Worm (Caenorhabditis elegans): Measurements from ENCODE around the gene T23B5.6.
"Not testable (repeated sequence)": the region's sequence is repeated elsewhere in the genome, so short reads cannot be mapped to it uniquely, and the experiment has no call there.

- TF ChIP-seq F13H6.1 (tag; optimal IDR thresholded peaks at IDR 0.05); mec-3 (tag; optimal IDR thresholded peaks at IDR 0.05; ENCODE audit: borderline replicate concordance); pat-9 (tag; optimal IDR thresholded peaks at IDR 0.05); nhr-232 (tag; optimal IDR thresholded peaks at IDR 0.05): not testable (repeated sequence)
Measured at ce11 chrIV:12639311-12639710, 37.7 kb downstream of the T23B5.6 start, which contains the start of gene C26H9A.3.

All from whole organism, late embryonic.